Worm (Caenorhabditis elegans): ENCODE measurements around the gene rpl-2.

rpl-2 gene

ce11 chrV:20518927-20519326 is 39.4 kb downstream of the rpl-2 start, which contains the start of gene Y38H6C.25:
Y38H6C.25 (plus strand) TSS chrV:20519227.
- TF ChIP-seq sea-2 (GFP tag; IDR thresholded peaks at IDR 0.05) (no peak), atf-7 (tag; optimal IDR thresholded peaks at IDR 0.05) (no peak), die-1 (tag; optimal IDR thresholded peaks at IDR 0.05) (no peak)

- TF ChIP-seq ceh-91 (GFP tag; IDR thresholded peaks at IDR 0.05) (no peak), him-1 (tag; optimal IDR thresholded peaks at IDR 0.05) (no peak), hmg-1.2 (GFP tag; IDR thresholded peaks at IDR 0.05) (peak; percentile 77; the same call in 1 of the 2 replicates), somi-1 (GFP tag; optimal IDR thresholded peaks at IDR 0.05) (no peak), gei-17 (GFP tag; optimal IDR thresholded peaks at IDR 0.05) (no peak), tbx-9 (tag; optimal IDR thresholded peaks at IDR 0.05; ENCODE audit: borderline replicate concordance) (no peak), cebp-1 (GFP tag; IDR thresholded peaks at IDR 0.05) (peak; percentile 92), cebp-1 (tag; optimal IDR thresholded peaks at IDR 0.05) (peak; percentile 99)
Observed at ce11 chrV:20522219-20522618, 42.7 kb downstream of the rpl-2 start, which contains the start of the genes Y38H6C.9 and fbxa-150. Y38H6C.9 (minus strand) TSS chrV:20522270. fbxa-150 (plus strand) TSS chrV:20522598.

ce11 chrV:20525816-20526459 is 46.4 kb downstream of the rpl-2 start, which contains the start of the genes srh-166 and Y38H6C.24:
srh-166 (minus strand) TSS chrV:20525866.
Y38H6C.24 (plus strand) TSS chrV:20526435.
- TF ChIP-seq nhr-80 (tag; optimal IDR thresholded peaks at IDR 0.05) (no peak), madf-6 (GFP tag; IDR thresholded peaks at IDR 0.05) (no peak), cebp-1 (GFP tag; IDR thresholded peaks at IDR 0.05) (peak; percentile 36; the same call in 1 of the 2 replicates), cebp-1 (tag; optimal IDR thresholded peaks at IDR 0.05) (peak; percentile 70), ama-1 (optimal IDR thresholded peaks at IDR 0.05) (no peak), ama-1 (GFP tag; optimal IDR thresholded peaks at IDR 0.05) (no peak), lsy-27 (tag; optimal IDR thresholded peaks at IDR 0.05; ENCODE audit: borderline replicate concordance, insufficient read depth) (no peak), nfya-2 (GFP tag; IDR thresholded peaks at IDR 0.05) (no peak), let-526 (GFP tag; IDR thresholded peaks at IDR 0.05) (no peak)

DNA sequence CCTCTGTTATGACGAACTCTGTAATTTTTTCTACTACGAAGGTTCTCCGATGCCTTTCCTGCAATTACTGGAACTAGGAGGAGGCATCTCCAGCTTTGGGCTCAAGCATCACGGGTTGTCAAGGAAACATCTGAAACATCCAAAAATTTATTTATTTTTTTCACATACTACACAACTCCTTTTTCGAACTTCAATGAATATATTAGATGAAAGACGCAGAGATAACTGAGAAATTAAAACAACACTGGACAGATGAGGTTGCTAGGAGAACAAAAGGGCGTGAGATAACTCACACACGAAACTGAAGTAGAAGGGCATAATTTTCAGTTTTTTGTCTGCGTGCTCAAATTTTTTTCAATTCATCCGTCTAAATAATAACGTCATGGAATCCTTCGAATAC is 48.0 kb downstream of the rpl-2 start, which contains the start of gene Y38H6C.13:
TSS of gene Y38H6C.13 (plus strand) at position 301 of the 400 bp plus-strand sequence.
- no peak for TF ChIP-seq him-1 (tag; optimal IDR thresholded peaks at IDR 0.05)
- TF ChIP-seq dox-1 (GFP tag; IDR thresholded peaks at IDR 0.05) = no peak
- TF ChIP-seq ceh-91 (GFP tag; IDR thresholded peaks at IDR 0.05) = no peak
- TF ChIP-seq aptf-2 (GFP tag; conservative IDR thresholded peaks at IDR 0.05) = no peak
- no peak for TF ChIP-seq dpff-1 (tag; optimal IDR thresholded peaks at IDR 0.05)
- no peak for TF ChIP-seq lsy-27 (tag; optimal IDR thresholded peaks at IDR 0.05; ENCODE audit: borderline replicate concordance, insufficient read depth)
- TF ChIP-seq nhr-90 (tag; optimal IDR thresholded peaks at IDR 0.05) = no peak
- TF ChIP-seq tlf-1 (GFP tag; optimal IDR thresholded peaks at IDR 0.05) = no peak
- TF ChIP-seq unc-130 (GFP tag; optimal IDR thresholded peaks at IDR 0.05) = no peak
- no peak for TF ChIP-seq hmg-1.2 (GFP tag; IDR thresholded peaks at IDR 0.05)
- TF ChIP-seq snpc-3.4 (tag; optimal IDR thresholded peaks at IDR 0.05) = no peak
- no peak for TF ChIP-seq madf-8 (GFP tag; conservative IDR thresholded peaks at IDR 0.05)
- no peak for TF ChIP-seq attf-5 (GFP tag; optimal IDR thresholded peaks at IDR 0.05)
- TF ChIP-seq ama-1 (optimal IDR thresholded peaks at IDR 0.05) = no peak
- no peak for TF ChIP-seq ama-1 (GFP tag; optimal IDR thresholded peaks at IDR 0.05)
